Worm (Caenorhabditis elegans) whole organism, late embryonic: ENCODE data around the gene C39B10.4.

Source experiments
- ama-1 ChIP-seq: fragments of 150-350 bp; optimal IDR thresholded peaks from 2 replicates; lab custom pipeline; 2014
- ets-4 ChIP-seq: sonication (generic microtip); optimal IDR thresholded peaks from 2 replicates; lab custom pipeline; 2016; ENCODE audit warnings: missing genetic modification characterization, missing compliant biosample characterization
- pax-1 ChIP-seq: fragments of 150-350 bp; optimal IDR thresholded peaks from 2 replicates; lab custom pipeline; 2014; ENCODE audit warnings: missing biosample characterization, missing genetic modification characterization

- TF ChIP-seq ets-4 (tag; lab: Kevin White, UChicago) (peak; percentile 12), ama-1 (no peak), pax-1 (tag; lab: Kevin White, UChicago) (no peak)
Observed at ce11 chrX:10395668-10396067, 49.1 kb upstream of the C39B10.4 start.
